Fruit fly (Drosophila melanogaster) S2 (cell line): ENCODE measurements around the gene CG2955.

Source experiments
- CG8478 ChIP-seq: fragments of >200 bp; optimal IDR thresholded peaks from 2 replicates; lab custom pipeline; 2018
- CTCF ChIP-seq, 2 experiments: fragments of >200 bp; optimal IDR thresholded peaks; 2 replicates each; lab custom pipeline; 2018

DNA sequence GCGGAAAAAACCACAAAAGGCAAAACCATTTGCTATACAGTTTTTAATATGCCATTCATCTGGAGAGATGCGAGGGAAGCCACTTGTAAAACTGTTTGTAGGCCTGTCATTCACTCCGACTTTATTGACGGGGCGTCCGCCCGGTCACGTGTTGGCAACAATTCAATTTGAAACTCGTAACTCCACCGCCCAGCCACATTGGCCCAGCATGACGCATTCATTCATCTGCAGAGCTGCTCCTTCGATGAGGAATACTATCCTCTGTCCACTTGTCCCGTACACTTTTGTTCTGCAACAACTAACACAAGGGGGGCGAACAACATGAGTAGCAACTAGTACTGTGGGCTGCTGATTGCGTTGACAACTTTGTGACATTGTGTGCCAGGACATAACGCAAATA, 16.8 kb upstream of the CG2955 start:
- TF ChIP-seq CG8478, result no peak
- TF ChIP-seq CTCF (optimal IDR thresholded peaks at IDR 0.05; lab: Kevin White, UChicago), result no peak
